Fruit fly (Drosophila melanogaster): ENCODE measurements around the gene Trl.

Trl gene

DNA sequence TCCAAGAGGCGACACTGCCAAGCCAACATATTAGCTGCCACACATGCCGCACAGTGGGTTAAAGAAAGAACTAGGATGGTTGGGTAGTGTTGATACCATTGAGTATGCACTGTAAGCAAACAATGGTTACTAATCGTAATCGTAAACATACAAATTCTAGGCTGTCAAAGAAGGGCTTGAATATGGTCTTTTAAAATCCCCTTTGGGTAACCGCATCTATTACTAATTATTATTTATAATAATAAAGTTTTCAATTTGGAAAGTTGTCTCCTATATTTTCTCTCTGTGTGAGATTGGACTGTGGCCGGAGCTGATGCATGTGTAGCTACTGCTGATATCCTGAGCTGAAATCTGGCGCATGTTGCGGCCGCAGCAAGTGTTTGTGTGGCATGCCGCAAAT lies 29.1 kb downstream of the Trl start:
- TF ChIP-seq CG14711 (tag; optimal IDR thresholded peaks at IDR 0.05) (no peak), kay (GFP tag; ENCODE audit: borderline replicate concordance) (no peak), CG1620 (GFP tag; optimal IDR thresholded peaks at IDR 0.05) (no peak), CG33017 (tag; optimal IDR thresholded peaks at IDR 0.05) (no peak), Mnt (GFP tag; optimal IDR thresholded peaks at IDR 0.05) (no peak)

DNA sequence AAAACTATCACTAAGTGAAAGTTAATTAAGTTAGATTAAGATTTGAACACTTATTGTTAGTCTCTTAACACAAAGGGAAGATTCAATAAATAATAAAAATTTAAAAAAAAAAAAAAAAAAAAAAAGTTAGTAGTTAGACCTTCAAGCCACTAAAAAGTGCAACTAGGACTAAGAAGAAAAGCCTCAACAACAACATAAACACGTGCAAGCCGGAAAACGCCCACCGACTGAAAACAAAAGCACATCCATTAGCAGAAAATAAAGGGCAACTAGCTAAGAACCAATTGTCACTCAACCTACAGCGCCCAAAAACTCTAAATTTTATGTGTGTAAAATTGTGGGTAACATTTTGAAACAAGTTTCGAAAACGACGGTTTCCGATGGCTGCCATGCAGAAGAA lies 32.4 kb downstream of the Trl start, which contains the start of gene CG13473:
Gene CG13473 (plus strand): TSS at position 301 of the 400 bp plus-strand sequence.
- no peak for TF ChIP-seq tj (GFP tag; optimal IDR thresholded peaks at IDR 0.05)
- TF ChIP-seq toe (GFP tag; optimal IDR thresholded peaks at IDR 0.05): no peak
- no peak for TF ChIP-seq Hr96 (GFP tag; optimal IDR thresholded peaks at IDR 0.05)
- TF ChIP-seq cic (GFP tag; optimal IDR thresholded peaks at IDR 0.05): no peak
- no peak for TF ChIP-seq CG33017 (tag; optimal IDR thresholded peaks at IDR 0.05)
- no peak for TF ChIP-seq Clk (GFP tag; optimal IDR thresholded peaks at IDR 0.05)
- no peak for TF ChIP-seq cnc (optimal IDR thresholded peaks at IDR 0.05)
- TF ChIP-seq CG11617 (GFP tag; optimal IDR thresholded peaks at IDR 0.05): no peak
- TF ChIP-seq CG7101 (tag; optimal IDR thresholded peaks at IDR 0.05): no peak
- no peak for TF ChIP-seq CG1620 (GFP tag; optimal IDR thresholded peaks at IDR 0.05)
- no peak for TF ChIP-seq CG14711 (tag; optimal IDR thresholded peaks at IDR 0.05)
- TF ChIP-seq CG7045 (GFP tag; optimal IDR thresholded peaks at IDR 0.05): no peak
- no peak for TF ChIP-seq kay (GFP tag; ENCODE audit: borderline replicate concordance)
- TF ChIP-seq Crg-1 (GFP tag; optimal IDR thresholded peaks at IDR 0.05): no peak

DNA sequence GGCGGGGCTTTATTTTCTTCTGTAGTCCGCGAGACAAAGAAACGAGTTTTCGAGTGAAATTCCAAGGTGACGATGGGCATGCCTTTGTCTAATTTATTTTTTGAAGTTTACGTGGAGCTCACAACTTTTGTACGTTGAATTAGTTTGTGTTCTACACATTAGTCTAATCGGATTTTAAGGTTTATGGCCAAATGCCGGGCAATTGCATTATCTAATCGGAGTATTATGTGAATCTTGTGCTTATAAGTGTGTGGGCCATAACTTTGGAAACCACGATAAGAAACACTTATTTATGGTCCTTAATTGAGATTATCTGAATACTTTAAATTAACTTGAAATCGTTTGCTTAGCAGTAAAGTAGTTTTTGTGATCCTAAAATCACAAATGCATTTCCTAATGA lies 48.0 kb downstream of the Trl start:
- TF ChIP-seq CG33017 (tag; optimal IDR thresholded peaks at IDR 0.05) (peak; percentile 35), CG1620 (GFP tag; optimal IDR thresholded peaks at IDR 0.05) (no peak), Mnt (GFP tag; optimal IDR thresholded peaks at IDR 0.05) (no peak), Hr96 (GFP tag; optimal IDR thresholded peaks at IDR 0.05) (no peak), CG14711 (tag; optimal IDR thresholded peaks at IDR 0.05) (no peak), CG7045 (GFP tag; optimal IDR thresholded peaks at IDR 0.05) (peak; percentile 18), CG11617 (GFP tag; optimal IDR thresholded peaks at IDR 0.05) (no peak), kay (GFP tag; ENCODE audit: borderline replicate concordance) (peak; percentile 84), cic (GFP tag; optimal IDR thresholded peaks at IDR 0.05) (peak; percentile 56), CG5204 (GFP tag; optimal IDR thresholded peaks at IDR 0.05) (no peak)

DNA sequence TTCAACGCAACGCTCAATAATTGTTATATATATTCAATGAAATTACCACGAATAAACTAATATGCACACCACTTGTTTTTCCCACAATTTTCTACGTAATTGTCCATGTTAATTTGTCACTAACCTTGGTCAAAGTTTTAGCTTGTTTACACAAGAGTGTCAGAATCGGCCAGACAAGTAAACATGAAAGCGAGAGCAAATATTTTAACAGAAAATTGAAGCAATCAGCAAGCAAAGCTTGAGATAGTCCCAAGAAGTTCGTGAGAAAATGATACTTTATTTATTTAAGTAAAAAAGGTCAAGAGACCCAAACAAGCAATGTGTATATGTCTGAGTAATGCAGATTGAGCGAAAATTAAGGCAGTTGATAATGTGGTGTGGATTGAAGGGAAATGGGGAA lies 52.8 kb downstream of the Trl start:
- TF ChIP-seq CG5204 (GFP tag; optimal IDR thresholded peaks at IDR 0.05): no peak
- TF ChIP-seq toe (GFP tag; optimal IDR thresholded peaks at IDR 0.05): peak; percentile 2
- peak; percentile 10 for TF ChIP-seq pad (GFP tag; optimal IDR thresholded peaks at IDR 0.05)
- peak; percentile 53 for TF ChIP-seq CG1620 (GFP tag; optimal IDR thresholded peaks at IDR 0.05)
- TF ChIP-seq tj (GFP tag; optimal IDR thresholded peaks at IDR 0.05): no peak
- TF ChIP-seq CG7045 (GFP tag; optimal IDR thresholded peaks at IDR 0.05): peak; percentile 47
- peak; percentile 44 for TF ChIP-seq CG33017 (tag; optimal IDR thresholded peaks at IDR 0.05)
- no peak for TF ChIP-seq CG11617 (GFP tag; optimal IDR thresholded peaks at IDR 0.05)
- peak; percentile 40 for TF ChIP-seq CG14711 (tag; optimal IDR thresholded peaks at IDR 0.05)
- peak; percentile 57 for TF ChIP-seq Crg-1 (GFP tag; optimal IDR thresholded peaks at IDR 0.05)
- TF ChIP-seq kay (GFP tag; ENCODE audit: borderline replicate concordance): peak; percentile 75
- no peak for TF ChIP-seq Mnt (GFP tag; optimal IDR thresholded peaks at IDR 0.05)
- TF ChIP-seq CG7101 (tag; optimal IDR thresholded peaks at IDR 0.05): peak; percentile 50
- no peak for TF ChIP-seq CG12768 (GFP tag; optimal IDR thresholded peaks at IDR 0.05)
- no peak for TF ChIP-seq bab1 (GFP tag; optimal IDR thresholded peaks at IDR 0.05)
- TF ChIP-seq Hr96 (GFP tag; optimal IDR thresholded peaks at IDR 0.05): peak; percentile 29
- no peak for TF ChIP-seq cic (GFP tag; optimal IDR thresholded peaks at IDR 0.05)
- TF ChIP-seq ovo (GFP tag; optimal IDR thresholded peaks at IDR 0.05): peak; percentile 54
- no peak for TF ChIP-seq cnc (optimal IDR thresholded peaks at IDR 0.05)
- no peak for TF ChIP-seq Clk (GFP tag; optimal IDR thresholded peaks at IDR 0.05)

DNA sequence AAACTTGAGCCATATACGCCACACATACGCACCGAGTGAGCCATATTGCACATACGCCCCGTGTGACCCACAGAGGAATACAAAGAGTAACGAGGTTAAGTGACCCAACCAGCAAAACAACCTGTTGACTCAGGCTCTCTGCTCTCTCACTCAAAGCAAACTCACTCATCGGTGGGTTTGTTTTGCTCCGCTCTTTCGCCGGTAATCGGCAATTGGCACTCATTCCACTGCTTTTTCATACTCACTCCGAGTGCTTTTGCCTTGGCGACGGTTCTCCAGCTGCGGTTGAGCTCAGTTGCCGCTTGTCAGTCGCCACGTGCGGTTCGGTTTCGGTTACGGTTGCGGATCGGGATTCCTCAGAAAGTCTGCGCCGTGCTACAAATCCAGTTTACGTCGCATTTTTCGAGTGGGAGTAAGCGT lies 54.4 kb downstream of the Trl start:
- peak; percentile 98 for TF ChIP-seq Mnt (GFP tag; optimal IDR thresholded peaks at IDR 0.05)
- TF ChIP-seq cnc (optimal IDR thresholded peaks at IDR 0.05): no peak
- no peak for TF ChIP-seq CG11617 (GFP tag; optimal IDR thresholded peaks at IDR 0.05)
- no peak for TF ChIP-seq pad (GFP tag; optimal IDR thresholded peaks at IDR 0.05)
- TF ChIP-seq ovo (GFP tag; optimal IDR thresholded peaks at IDR 0.05): no peak
- TF ChIP-seq CG1620 (GFP tag; optimal IDR thresholded peaks at IDR 0.05): no peak
- no peak for TF ChIP-seq CG5204 (GFP tag; optimal IDR thresholded peaks at IDR 0.05)
- no peak for TF ChIP-seq Hr96 (GFP tag; optimal IDR thresholded peaks at IDR 0.05)
- TF ChIP-seq bab1 (GFP tag; optimal IDR thresholded peaks at IDR 0.05): peak; percentile 35
- TF ChIP-seq cic (GFP tag; optimal IDR thresholded peaks at IDR 0.05): peak; percentile 63
- TF ChIP-seq Crg-1 (GFP tag; optimal IDR thresholded peaks at IDR 0.05): no peak
- no peak for TF ChIP-seq toe (GFP tag; optimal IDR thresholded peaks at IDR 0.05)
- TF ChIP-seq tj (GFP tag; optimal IDR thresholded peaks at IDR 0.05): peak; percentile 86
- TF ChIP-seq CG12768 (GFP tag; optimal IDR thresholded peaks at IDR 0.05): peak; percentile 19
- no peak for TF ChIP-seq CG7101 (tag; optimal IDR thresholded peaks at IDR 0.05)
- peak; percentile 55 for TF ChIP-seq CG33017 (tag; optimal IDR thresholded peaks at IDR 0.05)
- TF ChIP-seq CG7045 (GFP tag; optimal IDR thresholded peaks at IDR 0.05): no peak
- no peak for TF ChIP-seq Clk (GFP tag; optimal IDR thresholded peaks at IDR 0.05)
- no peak for TF ChIP-seq CG14711 (tag; optimal IDR thresholded peaks at IDR 0.05)
- no peak for TF ChIP-seq kay (GFP tag; ENCODE audit: borderline replicate concordance)

DNA sequence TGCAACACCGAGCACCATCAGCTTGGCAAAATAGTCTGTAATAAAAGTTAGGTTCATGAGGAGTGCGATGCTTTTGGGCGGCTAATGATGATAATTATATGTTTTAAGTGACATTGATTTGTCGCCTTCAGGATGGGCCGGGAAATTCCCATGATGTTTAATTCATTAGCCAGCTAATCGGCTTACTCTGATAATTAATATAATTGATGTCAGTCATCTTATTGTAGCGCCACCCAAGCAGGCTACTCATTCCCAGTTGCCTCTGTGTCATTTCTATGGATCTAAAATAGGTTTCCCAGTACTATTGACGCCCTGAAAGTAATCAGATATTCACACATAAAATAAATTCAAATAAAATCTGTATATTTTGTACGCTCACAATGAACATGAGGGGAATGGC lies 55.7 kb downstream of the Trl start, which contains the start of gene CG13476:
Gene CG13476 (plus strand): TSS at position 301 of the 400 bp plus-strand sequence.
- TF ChIP-seq Hr96 (GFP tag; optimal IDR thresholded peaks at IDR 0.05) (no peak), kay (GFP tag; ENCODE audit: borderline replicate concordance) (peak; percentile 64), Clk (GFP tag; optimal IDR thresholded peaks at IDR 0.05) (no peak)
